Fruit fly (Drosophila melanogaster) whole organism, wandering third instar larva: Measurements from ENCODE around the gene CG44004.

Experiments used
- Abd-B ChIP-seq: fragments of >200 bp; optimal IDR thresholded peaks from 2 replicates; lab custom pipeline; 2017; ENCODE audit warnings: missing biosample characterization, missing genetic modification characterization
- CG32264 ChIP-seq: fragments of 200-800 bp; sonication (Bioruptor generic); optimal IDR thresholded peaks from 2 replicates; lab custom pipeline; 2016; ENCODE audit warnings: missing biosample characterization, missing genetic modification characterization
- CG9705 ChIP-seq: fragments of 200-800 bp; sonication (Bioruptor generic); optimal IDR thresholded peaks from 2 replicates; lab custom pipeline; 2018; ENCODE audit warnings: missing biosample characterization, mild to moderate bottlenecking, missing genetic modification characterization
- Dfd ChIP-seq: fragments of >200 bp; optimal IDR thresholded peaks from 2 replicates; lab custom pipeline; 2017; ENCODE audit warnings: missing biosample characterization, missing genetic modification characterization
- Dif ChIP-seq: fragments of 200-275, 200-300 bp; sonication (Bioruptor generic); optimal IDR thresholded peaks from 2 replicates; lab custom pipeline; 2018; ENCODE audit warnings: missing biosample characterization, missing genetic modification characterization; ENCODE audit not compliant: partially characterized antibody
- GATAd ChIP-seq: sonication (Bioruptor generic); optimal IDR thresholded peaks from 2 replicates; lab custom pipeline; 2016; ENCODE audit warnings: missing biosample characterization, missing genetic modification characterization
- HLH106 ChIP-seq: fragments of 200-800 bp; optimal IDR thresholded peaks from 3 replicates; lab custom pipeline; 2019; ENCODE audit warnings: missing biosample characterization, mild to moderate bottlenecking, missing genetic modification characterization, moderate library complexity
- Hnf4 ChIP-seq: fragments of 200-800 bp; sonication (Bioruptor generic); optimal IDR thresholded peaks from 2 replicates; lab custom pipeline; 2016; ENCODE audit warnings: missing biosample characterization, mild to moderate bottlenecking, missing genetic modification characterization
- Hr78 ChIP-seq: fragments of >200 bp; optimal IDR thresholded peaks from 2 replicates; lab custom pipeline; 2017; ENCODE audit warnings: missing biosample characterization, missing genetic modification characterization
- Hr83 ChIP-seq: fragments of 200-300 bp; sonication (Bioruptor generic); optimal IDR thresholded peaks from 2 replicates; lab custom pipeline; 2016; ENCODE audit warnings: missing biosample characterization, mild to moderate bottlenecking, missing genetic modification characterization, moderate library complexity; ENCODE audit not compliant: poor library complexity, severe bottlenecking
- Jra ChIP-seq: sonication (Bioruptor generic); optimal IDR thresholded peaks from 2 replicates; lab custom pipeline; 2016; ENCODE audit warnings: missing biosample characterization, missing genetic modification characterization
- Mio ChIP-seq: sonication (Bioruptor generic); optimal IDR thresholded peaks from 2 replicates; lab custom pipeline; 2016; ENCODE audit warnings: missing biosample characterization, missing genetic modification characterization
- Myc ChIP-seq: fragments of >200 bp; optimal IDR thresholded peaks from 2 replicates; lab custom pipeline; 2017
- OdsH ChIP-seq: fragments of 200-800 bp; sonication (Bioruptor generic); optimal IDR thresholded peaks from 2 replicates; lab custom pipeline; 2016; ENCODE audit warnings: missing biosample characterization, mild to moderate bottlenecking, missing genetic modification characterization
- Rel ChIP-seq, 2 experiments: fragments of 200-800 bp; sonication (Bioruptor generic) in 1 of 2; optimal IDR thresholded peaks; 2 replicates in 1 of 2; 3 replicates in 1 of 2; lab custom pipeline; 2016 to 2019; ENCODE audit warnings: mild to moderate bottlenecking in 2 of 2, missing biosample characterization in 2 of 2, missing genetic modification characterization in 2 of 2, moderate library complexity in 1 of 2
- Vsx2 ChIP-seq: fragments of 200-300, 225-300 bp; sonication (Bioruptor generic); optimal IDR thresholded peaks from 2 replicates; lab custom pipeline; 2018; ENCODE audit warnings: missing biosample characterization, missing genetic modification characterization; ENCODE audit not compliant: partially characterized antibody
- br ChIP-seq: fragments of 200-800 bp; sonication (Bioruptor generic); optimal IDR thresholded peaks from 2 replicates; lab custom pipeline; 2016; ENCODE audit warnings: missing biosample characterization, missing genetic modification characterization
- brk ChIP-seq: fragments of 200-800 bp; sonication (Bioruptor generic); optimal IDR thresholded peaks from 2 replicates; lab custom pipeline; 2016; ENCODE audit warnings: missing biosample characterization, mild to moderate bottlenecking, missing genetic modification characterization
- dl ChIP-seq, 2 experiments: fragments of 175-275, 200-275 bp in 1 of 2; fragments of 200-275 bp in 1 of 2; sonication (Bioruptor generic); optimal IDR thresholded peaks; lab custom pipeline; 2018; ENCODE audit warnings: mild to moderate bottlenecking in 2 of 2, missing biosample characterization in 2 of 2, missing genetic modification characterization in 2 of 2, moderate library complexity in 2 of 2; ENCODE audit not compliant: partially characterized antibody in 2 of 2, insufficient read depth in 1 of 2
- dmrt93B ChIP-seq: fragments of 200-800 bp; sonication (Bioruptor generic); optimal IDR thresholded peaks from 2 replicates; lab custom pipeline; 2018; ENCODE audit warnings: missing biosample characterization, mild to moderate bottlenecking, missing genetic modification characterization
- dsf ChIP-seq: sonication (Bioruptor generic); optimal IDR thresholded peaks from 2 replicates; lab custom pipeline; 2016; ENCODE audit warnings: missing biosample characterization, missing genetic modification characterization, borderline replicate concordance
- foxo ChIP-seq, 2 experiments: fragments of 200-800 bp; sonication (Bioruptor generic); optimal IDR thresholded peaks; 2 replicates in 1 of 2; 3 replicates in 1 of 2; lab custom pipeline; 2016 to 2017; ENCODE audit warnings: missing biosample characterization in 2 of 2, missing genetic modification characterization in 2 of 2
- fru ChIP-seq: fragments of 200-800 bp; sonication (Bioruptor generic); optimal IDR thresholded peaks from 3 replicates; lab custom pipeline; 2016; ENCODE audit warnings: missing biosample characterization, mild to moderate bottlenecking, missing genetic modification characterization
- h ChIP-seq: fragments of 200-800 bp; sonication (Bioruptor generic); optimal IDR thresholded peaks from 3 replicates; lab custom pipeline; 2016; ENCODE audit warnings: missing biosample characterization, mild to moderate bottlenecking, missing genetic modification characterization
- jim ChIP-seq: fragments of 175-275, 200-325 bp; sonication (Bioruptor generic); optimal IDR thresholded peaks from 2 replicates; lab custom pipeline; 2016; ENCODE audit warnings: missing biosample characterization, mild to moderate bottlenecking, missing genetic modification characterization
- lola ChIP-seq: fragments of >200 bp; optimal IDR thresholded peaks from 2 replicates; lab custom pipeline; 2017; ENCODE audit warnings: missing biosample characterization, missing genetic modification characterization
- pan ChIP-seq: fragments of >200 bp; optimal IDR thresholded peaks from 2 replicates; lab custom pipeline; 2017
- psq ChIP-seq: fragments of 200-800 bp; sonication (Bioruptor generic); optimal IDR thresholded peaks from 3 replicates; lab custom pipeline; 2017; ENCODE audit warnings: missing biosample characterization, mild to moderate bottlenecking, missing genetic modification characterization, moderate library complexity
- rgr ChIP-seq: fragments of 200-800 bp; sonication (Bioruptor generic); optimal IDR thresholded peaks from 3 replicates; lab custom pipeline; 2016; ENCODE audit warnings: missing biosample characterization, mild to moderate bottlenecking, missing genetic modification characterization
- sage ChIP-seq: fragments of 200-800 bp; sonication (Bioruptor generic); optimal IDR thresholded peaks from 2 replicates; lab custom pipeline; 2016; ENCODE audit warnings: missing biosample characterization, mild to moderate bottlenecking, missing genetic modification characterization
- sv ChIP-seq: fragments of 200-800 bp; sonication (Bioruptor generic); optimal IDR thresholded peaks from 3 replicates; lab custom pipeline; 2016; ENCODE audit warnings: missing biosample characterization, missing genetic modification characterization
- tai ChIP-seq: sonication (Bioruptor generic); optimal IDR thresholded peaks from 2 replicates; lab custom pipeline; 2016; ENCODE audit warnings: missing biosample characterization, missing genetic modification characterization
- usp ChIP-seq: fragments of >200 bp; optimal IDR thresholded peaks from 2 replicates; lab custom pipeline; 2017; ENCODE audit warnings: missing biosample characterization, missing genetic modification characterization
- woc ChIP-seq: sonication (Bioruptor generic); optimal IDR thresholded peaks from 2 replicates; lab custom pipeline; 2016; ENCODE audit warnings: missing biosample characterization, mild to moderate bottlenecking, missing genetic modification characterization

The CG44004 gene

DNA sequence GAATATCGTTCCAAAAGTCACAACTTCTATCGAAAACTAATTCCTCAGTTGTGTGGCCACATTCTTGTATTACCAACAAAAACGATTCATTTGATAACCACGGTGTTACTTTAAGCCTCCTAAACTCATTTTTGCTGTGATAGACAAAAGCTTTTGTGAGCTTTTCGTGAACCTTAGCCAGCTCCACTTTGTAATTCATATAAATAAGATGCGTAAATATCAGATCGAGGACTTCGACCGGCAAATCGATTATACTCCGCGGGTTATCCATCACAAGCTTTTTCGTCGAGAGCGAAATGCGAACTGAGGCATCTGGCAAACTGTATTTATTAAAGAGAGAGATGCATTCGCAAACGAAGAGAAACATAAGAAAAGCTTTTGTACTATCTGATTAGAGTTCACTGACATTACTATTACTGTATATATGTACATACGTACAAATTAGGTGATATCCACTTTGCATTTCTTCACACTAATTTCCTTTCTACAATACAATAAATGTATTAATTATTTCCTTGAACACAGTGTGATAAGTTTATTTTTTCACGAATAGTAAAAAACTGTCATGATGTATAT is at the start of gene CG44004:
Gene CG44004 (minus strand): TSS at position 305 of the 576 bp plus-strand sequence.
- no peak for TF ChIP-seq Hr83
- no peak for TF ChIP-seq Jra
- no peak for TF ChIP-seq Rel (GFP tag; optimal IDR thresholded peaks at IDR 0.05; lab: Kevin White, UChicago)
- TF ChIP-seq Rel (tag; optimal IDR thresholded peaks at IDR 0.05; lab: Kevin White, UChicago), result no peak
- TF ChIP-seq dsf (GFP tag; lab: Kevin White, UChicago), result no peak
- TF ChIP-seq usp, result no peak
- no peak for TF ChIP-seq Hr78 (GFP tag; lab: Kevin White, UChicago)
- no peak for TF ChIP-seq tai (GFP tag; lab: Kevin White, UChicago)
- no peak for TF ChIP-seq sv (GFP tag; lab: Kevin White, UChicago)
- no peak for TF ChIP-seq HLH106 (tag; lab: Kevin White, UChicago)
- TF ChIP-seq Abd-B (GFP tag; lab: Kevin White, UChicago), result no peak
- TF ChIP-seq Dif (GFP tag; lab: Kevin White, UChicago), result no peak

DNA sequence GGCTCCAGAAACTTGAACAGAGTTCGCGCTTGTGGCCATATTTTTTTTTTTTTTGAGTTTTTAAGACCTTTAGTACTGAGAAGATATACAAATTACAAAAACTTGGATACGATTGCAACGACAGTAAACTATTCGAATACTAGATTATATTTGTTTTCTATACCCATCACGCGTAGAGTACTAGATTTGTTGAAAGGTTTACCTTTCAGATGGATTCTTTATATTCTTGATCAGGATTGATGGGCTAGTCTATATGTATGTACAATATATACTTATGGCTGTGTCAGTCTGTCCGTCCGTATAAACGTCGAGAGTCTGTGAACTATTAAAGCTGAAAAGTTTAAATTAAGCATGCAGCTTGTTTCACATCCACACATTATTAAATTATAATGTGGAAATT is 48.2 kb upstream of the CG44004 start, which contains the start of gene CG42853:
Gene CG42853 (minus strand): TSS at position 101 of the 400 bp plus-strand sequence.
- TF ChIP-seq woc, result no peak

DNA sequence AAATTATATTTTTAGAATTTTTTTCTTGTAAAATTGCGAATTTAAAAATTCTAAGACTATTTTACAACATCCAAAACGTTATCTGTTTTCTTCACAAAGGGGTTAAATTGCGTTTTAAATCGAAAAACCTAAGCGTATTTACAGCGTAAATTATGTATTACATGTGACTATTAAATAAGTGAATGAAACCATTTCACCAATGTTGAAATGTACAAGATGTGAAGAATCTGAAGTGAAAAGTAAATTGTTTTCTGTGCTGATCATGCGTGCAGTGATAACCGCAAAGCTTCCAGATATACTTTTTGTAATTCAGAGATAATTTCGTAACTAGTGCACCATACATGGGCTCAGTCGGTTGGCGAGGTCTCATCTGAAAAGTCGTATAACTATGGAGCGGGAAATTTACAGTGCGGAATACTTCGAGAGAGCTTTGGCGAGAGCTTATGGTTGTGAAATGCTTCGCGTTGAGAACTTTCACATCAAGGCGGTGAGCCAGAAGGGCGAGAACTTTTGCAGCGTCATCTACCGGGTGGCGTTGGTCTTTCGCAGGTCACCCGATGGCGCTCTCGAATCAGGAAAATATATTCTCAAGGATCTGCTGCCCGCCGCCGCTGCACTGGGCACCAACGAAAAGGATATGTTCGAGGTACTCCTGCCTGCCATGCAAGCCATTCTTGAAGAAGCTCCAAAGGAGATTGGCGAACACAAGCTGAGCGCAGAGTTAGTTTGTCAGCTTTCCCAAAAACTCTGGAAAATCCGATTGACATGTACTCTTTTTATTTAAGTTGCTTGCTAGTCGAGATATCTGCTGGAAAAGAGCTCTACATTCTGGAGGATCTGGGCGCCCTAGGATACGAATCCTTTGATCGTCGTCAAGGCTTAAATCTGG is 40.6 kb upstream of the CG44004 start:
- TF ChIP-seq foxo (GFP tag; optimal IDR thresholded peaks at IDR 0.05; lab: Kevin White, UChicago) (peak in 1 of 2 experiments; percentile 46), Myc (lab: Kevin White, UChicago) (no peak), dl (GFP tag; optimal IDR thresholded peaks at IDR 0.05; lab: Kevin White, UChicago; ENCODE audit: insufficient read depth in 1 of 2, partially characterized antibody in 2 of 2) (no peak), CG32264 (GFP tag; lab: Kevin White, UChicago) (no peak), Rel (GFP tag; optimal IDR thresholded peaks at IDR 0.05; lab: Kevin White, UChicago) (no peak), Rel (tag; optimal IDR thresholded peaks at IDR 0.05; lab: Kevin White, UChicago) (no peak), sage (no peak), fru (GFP tag; lab: Kevin White, UChicago) (peak; percentile 22), HLH106 (tag; lab: Kevin White, UChicago) (no peak), Vsx2 (no peak), Jra (peak; percentile 6), psq (no peak), rgr (GFP tag; lab: Kevin White, UChicago) (no peak), pan (lab: Kevin White, UChicago) (no peak), Dif (GFP tag; lab: Kevin White, UChicago) (peak; percentile 14), h (GFP tag; lab: Kevin White, UChicago) (peak; percentile 61), GATAd (GFP tag; lab: Kevin White, UChicago) (no peak), br (peak; percentile 54), woc (no peak), Mio (GFP tag; lab: Kevin White, UChicago) (no peak), Hr83 (peak; percentile 40), brk (GFP tag; lab: Kevin White, UChicago) (no peak), tai (GFP tag; lab: Kevin White, UChicago) (no peak), jim (GFP tag; lab: Kevin White, UChicago) (no peak), dmrt93B (GFP tag; lab: Kevin White, UChicago) (no peak), Hr78 (GFP tag; lab: Kevin White, UChicago) (no peak), OdsH (peak; percentile 44), lola (GFP tag; lab: Kevin White, UChicago) (no peak), CG9705 (no peak), Abd-B (GFP tag; lab: Kevin White, UChicago) (no peak), sv (GFP tag; lab: Kevin White, UChicago) (no peak), Dfd (GFP tag; lab: Kevin White, UChicago) (no peak), Hnf4 (GFP tag; lab: Kevin White, UChicago) (peak; percentile 31)
